Worm (Caenorhabditis elegans) whole organism, L1 larva: Measurements from ENCODE around the gene ZK380.6.

ENCODE experiments used
- dpl-1 ChIP-seq, 3 experiments: fragments of 150-350 bp in 2 of 3; sonication (generic microtip) in 1 of 3; optimal IDR thresholded peaks; 2 replicates each; lab custom pipeline; 2014 to 2017; ENCODE audit warnings: missing biosample characterization in 3 of 3, missing genetic modification characterization in 3 of 3, missing genetic modification reagents in 3 of 3
- egl-27 ChIP-seq, 2 experiments: fragments of 150-350 bp in 1 of 2; sonication (generic microtip); optimal IDR thresholded peaks; 3 replicates each; lab custom pipeline; 2017 to 2018; ENCODE audit warnings: missing biosample characterization in 2 of 2, missing genetic modification characterization in 2 of 2, missing genetic modification reagents in 2 of 2
- jun-1 ChIP-seq: fragments of 150-350 bp; optimal IDR thresholded peaks from 2 replicates; lab custom pipeline; 2014; ENCODE audit warnings: missing biosample characterization, missing genetic modification reagents, missing genetic modification characterization
- nhr-11 ChIP-seq: fragments of 150-350 bp; optimal IDR thresholded peaks from 2 replicates; lab custom pipeline; 2014; ENCODE audit warnings: missing biosample characterization, missing genetic modification characterization
- nhr-237 ChIP-seq: fragments of 150-350 bp; optimal IDR thresholded peaks from 2 replicates; lab custom pipeline; 2014; ENCODE audit warnings: missing biosample characterization, missing genetic modification characterization
- unc-30 ChIP-seq: sonication (generic microtip); optimal IDR thresholded peaks from 2 replicates; lab custom pipeline; 2017; ENCODE audit warnings: missing biosample characterization, missing genetic modification characterization
- zag-1 ChIP-seq: fragments of 150-350 bp; optimal IDR thresholded peaks from 2 replicates; lab custom pipeline; 2014; ENCODE audit warnings: missing biosample characterization, missing genetic modification characterization
- ztf-11 ChIP-seq, 2 experiments: sonication (generic microtip); optimal IDR thresholded peaks; 2 replicates each; lab custom pipeline; 2016 to 2017; ENCODE audit warnings: missing genetic modification characterization in 2 of 2, missing biosample characterization in 1 of 2, missing compliant biosample characterization in 1 of 2

DNA sequence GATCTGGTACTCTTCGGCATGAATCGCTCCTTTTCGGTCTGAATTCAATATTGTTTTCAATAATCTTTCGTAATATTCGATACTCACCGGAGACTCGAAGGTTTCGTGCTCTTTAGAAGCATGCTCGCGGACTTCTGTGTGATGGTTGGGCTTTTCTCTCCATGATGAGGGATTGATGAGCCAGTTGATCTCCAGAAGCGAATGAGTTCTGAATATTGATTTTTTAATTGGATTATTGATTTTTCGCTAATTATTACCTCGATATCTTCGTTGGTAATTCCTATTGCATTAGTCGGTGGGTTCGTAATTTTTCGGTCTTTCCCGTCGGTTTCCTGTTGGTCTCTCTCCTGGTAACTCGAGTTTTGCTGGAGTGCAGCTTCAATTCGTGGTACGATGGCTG, 12.8 kb downstream of the ZK380.6 start:
- TF ChIP-seq egl-27 (tag; optimal IDR thresholded peaks at IDR 0.05; lab: Kevin White, UChicago) (no peak), ztf-11 (tag; optimal IDR thresholded peaks at IDR 0.05; lab: Kevin White, UChicago) (no peak), nhr-11 (tag; lab: Kevin White, UChicago) (no peak), nhr-237 (tag; lab: Kevin White, UChicago) (no peak), dpl-1 (GFP tag; optimal IDR thresholded peaks at IDR 0.05; lab: Kevin White, UChicago) (no peak), jun-1 (tag; lab: Kevin White, UChicago) (no peak), zag-1 (tag; lab: Kevin White, UChicago) (no peak), unc-30 (tag; lab: Kevin White, UChicago) (no peak)
